Worm (Caenorhabditis elegans) whole organism, late embryonic: ENCODE measurements around the gene sra-34.

Experiments used
- C38D4.7 ChIP-seq: fragments of 200-800 bp; sonication (Bioruptor generic); optimal IDR thresholded peaks from 2 replicates; lab custom pipeline; 2018; ENCODE audit warnings: mild to moderate bottlenecking, missing genetic modification characterization, moderate library complexity, missing compliant biosample characterization
- K02D7.2 ChIP-seq: sonication (generic microtip); optimal IDR thresholded peaks from 2 replicates; lab custom pipeline; 2017; ENCODE audit warnings: mild to moderate bottlenecking, missing genetic modification characterization, missing compliant biosample characterization
- K09A11.1 ChIP-seq: sonication (generic microtip); optimal IDR thresholded peaks from 2 replicates; lab custom pipeline; 2017; ENCODE audit warnings: antibody characterized with exemption, mild to moderate bottlenecking, missing genetic modification characterization, missing compliant biosample characterization; ENCODE audit not compliant: insufficient read depth
- T23F11.4 ChIP-seq: fragments of 200-800 bp; sonication (Bioruptor generic); optimal IDR thresholded peaks from 2 replicates; lab custom pipeline; 2018; ENCODE audit warnings: mild to moderate bottlenecking, missing genetic modification characterization, missing compliant biosample characterization
- ama-1 ChIP-seq: fragments of 150-350 bp; optimal IDR thresholded peaks from 2 replicates; lab custom pipeline; 2014
- ceh-14 ChIP-seq: sonication (generic microtip); optimal IDR thresholded peaks from 2 replicates; lab custom pipeline; 2016; ENCODE audit warnings: missing genotype, missing genetic modification characterization, missing compliant biosample characterization
- ceh-19 ChIP-seq: fragments of 200-800 bp; sonication (Bioruptor generic); optimal IDR thresholded peaks from 2 replicates; lab custom pipeline; 2018; ENCODE audit warnings: mild to moderate bottlenecking, missing genetic modification characterization, missing compliant biosample characterization
- ceh-2 ChIP-seq: sonication (generic microtip); optimal IDR thresholded peaks from 2 replicates; lab custom pipeline; 2016; ENCODE audit warnings: missing genotype, missing genetic modification characterization, missing compliant biosample characterization
- ceh-30 ChIP-seq: fragments of 150-350 bp; optimal IDR thresholded peaks from 2 replicates; lab custom pipeline; 2014; ENCODE audit warnings: missing biosample characterization, missing genetic modification characterization
- ceh-31 ChIP-seq: sonication (generic microtip); optimal IDR thresholded peaks from 2 replicates; lab custom pipeline; 2016; ENCODE audit warnings: missing genetic modification characterization, missing compliant biosample characterization
- ceh-34 ChIP-seq: sonication (generic microtip); optimal IDR thresholded peaks from 2 replicates; lab custom pipeline; 2016; ENCODE audit warnings: mild to moderate bottlenecking, missing genetic modification characterization, missing compliant biosample characterization
- ceh-45 ChIP-seq: fragments of 200-800 bp; sonication (Bioruptor generic); IDR thresholded peaks from 2 replicates; pipeline ENCODE4 v1.3.6; 2022; ENCODE audit warnings: missing genetic modification reagents, missing genetic modification characterization, missing compliant biosample characterization
- ceh-9 ChIP-seq: sonication (generic microtip); optimal IDR thresholded peaks from 2 replicates; lab custom pipeline; 2016; ENCODE audit warnings: mild to moderate bottlenecking, missing genetic modification characterization, inconsistent platforms, missing compliant biosample characterization
- dve-1 ChIP-seq: sonication (generic microtip); optimal IDR thresholded peaks from 2 replicates; lab custom pipeline; 2017; ENCODE audit warnings: antibody characterized with exemption, mild to moderate bottlenecking, missing genetic modification characterization, missing compliant biosample characterization
- elt-2 ChIP-seq: sonication (generic microtip); optimal IDR thresholded peaks from 2 replicates; lab custom pipeline; 2016; ENCODE audit warnings: missing genetic modification reagents, missing genetic modification characterization, missing compliant biosample characterization
- elt-4 ChIP-seq: sonication (generic microtip); optimal IDR thresholded peaks from 2 replicates; lab custom pipeline; 2016; ENCODE audit warnings: missing genetic modification characterization, missing compliant biosample characterization
- ets-4 ChIP-seq: sonication (generic microtip); optimal IDR thresholded peaks from 2 replicates; lab custom pipeline; 2016; ENCODE audit warnings: missing genetic modification characterization, missing compliant biosample characterization
- fkh-6 ChIP-seq: sonication (generic microtip); optimal IDR thresholded peaks from 2 replicates; lab custom pipeline; 2016; ENCODE audit warnings: missing genetic modification characterization, missing compliant biosample characterization
- hlh-13 ChIP-seq: fragments of 200-800 bp; sonication (Bioruptor generic); optimal IDR thresholded peaks from 2 replicates; lab custom pipeline; 2018; ENCODE audit warnings: mild to moderate bottlenecking, missing genetic modification characterization, missing compliant biosample characterization
- hlh-8 ChIP-seq: sonication (generic microtip); optimal IDR thresholded peaks from 2 replicates; lab custom pipeline; 2016; ENCODE audit warnings: missing genotype, missing genetic modification characterization, missing compliant biosample characterization
- lim-6 ChIP-seq: sonication (generic microtip); optimal IDR thresholded peaks from 2 replicates; lab custom pipeline; 2016; ENCODE audit warnings: missing genetic modification characterization, missing compliant biosample characterization
- lin-11 ChIP-seq: fragments of 200-800 bp; sonication (Bioruptor generic); optimal IDR thresholded peaks from 2 replicates; lab custom pipeline; 2018; ENCODE audit warnings: mild to moderate bottlenecking, missing genetic modification characterization, missing compliant biosample characterization
- nfya-1 ChIP-seq: sonication (generic microtip); optimal IDR thresholded peaks from 2 replicates; lab custom pipeline; 2017; ENCODE audit warnings: missing genetic modification characterization, mild to moderate bottlenecking, missing compliant biosample characterization, antibody characterized with exemption, moderate library complexity
- pax-1 ChIP-seq: fragments of 150-350 bp; optimal IDR thresholded peaks from 2 replicates; lab custom pipeline; 2014; ENCODE audit warnings: missing biosample characterization, missing genetic modification characterization
- pha-2 ChIP-seq: sonication (generic microtip); optimal IDR thresholded peaks from 2 replicates; lab custom pipeline; 2017; ENCODE audit warnings: mild to moderate bottlenecking, missing genetic modification characterization, missing compliant biosample characterization
- sdc-2 ChIP-seq: sonication (generic microtip); optimal IDR thresholded peaks from 2 replicates; lab custom pipeline; 2016; ENCODE audit warnings: missing genotype, missing genetic modification characterization, missing compliant biosample characterization
- sox-4 ChIP-seq: sonication (generic microtip); optimal IDR thresholded peaks from 2 replicates; lab custom pipeline; 2017; ENCODE audit warnings: mild to moderate bottlenecking, missing genetic modification characterization, inconsistent platforms, missing compliant biosample characterization
- syd-9 ChIP-seq: sonication (generic microtip); optimal IDR thresholded peaks from 2 replicates; lab custom pipeline; 2016; ENCODE audit warnings: mild to moderate bottlenecking, missing genetic modification characterization, moderate library complexity, missing compliant biosample characterization
- unc-3 ChIP-seq, 2 experiments: fragments of 200-800 bp in 1 of 2; sonication (Bioruptor generic) in 1 of 2; sonication (generic microtip) in 1 of 2; conservative IDR thresholded peaks in 1 of 2; optimal IDR thresholded peaks in 1 of 2; 2 replicates each; pipeline versions ENCODE4 v1.3.6 to Lab custom; 2016 to 2022; ENCODE audit warnings: missing compliant biosample characterization in 2 of 2, missing genetic modification characterization in 2 of 2, missing genetic modification reagents in 1 of 2
- unc-55 ChIP-seq: sonication (generic microtip); optimal IDR thresholded peaks from 2 replicates; lab custom pipeline; 2017; ENCODE audit warnings: missing biosample characterization, missing genetic modification reagents, missing genetic modification characterization
- unc-86 ChIP-seq: sonication (generic microtip); optimal IDR thresholded peaks from 2 replicates; lab custom pipeline; 2016; ENCODE audit warnings: missing genetic modification characterization, missing compliant biosample characterization
- ztf-16 ChIP-seq: sonication (generic microtip); optimal IDR thresholded peaks from 2 replicates; lab custom pipeline; 2017; ENCODE audit warnings: missing genetic modification characterization, missing compliant biosample characterization

Gene sra-34

ce11 chrII:4537141-4537540 lies 6.3 kb downstream of the sra-34 start, which contains the start of gene sra-33:
sra-33 (minus strand) TSS chrII:4537241.
- TF ChIP-seq ama-1 (lab: Kevin White, UChicago) (no peak), K02D7.2 (tag; lab: Kevin White, UChicago) (no peak), pha-2 (no peak), sox-4 (no peak), lim-6 (tag; lab: Kevin White, UChicago) (no peak), ets-4 (tag; lab: Kevin White, UChicago) (no peak), ceh-30 (no peak), sdc-2 (no peak), syd-9 (no peak), elt-2 (tag; lab: Kevin White, UChicago) (no peak), ztf-16 (tag; lab: Kevin White, UChicago) (no peak), K09A11.1 (tag; lab: Kevin White, UChicago) (no peak), ceh-19 (GFP tag; lab: Kevin White, UChicago) (no peak), ceh-45 (no peak), hlh-8 (no peak), ceh-2 (tag; lab: Kevin White, UChicago) (no peak)

ce11 chrII:4531880-4532279 lies 11.6 kb downstream of the sra-34 start, which contains the start of gene sra-32:
sra-32 (minus strand) TSS chrII:4531980.
- TF ChIP-seq sox-4 (no peak), C38D4.7 (GFP tag; lab: Kevin White, UChicago) (no peak)

ce11 chrII:4527800-4528199 lies 15.7 kb downstream of the sra-34 start, which contains the start of gene sra-35:
sra-35 (minus strand) TSS chrII:4527900.
- TF ChIP-seq hlh-13 (GFP tag; lab: Kevin White, UChicago): no peak
- TF ChIP-seq syd-9: no peak
- no peak for TF ChIP-seq ceh-2 (tag; lab: Kevin White, UChicago)
- no peak for TF ChIP-seq sox-4
- TF ChIP-seq unc-3 (GFP tag; conservative IDR thresholded peaks at IDR 0.05; lab: Robert Waterston, UW): no peak
- no peak for TF ChIP-seq unc-3 (tag; optimal IDR thresholded peaks at IDR 0.05; lab: Kevin White, UChicago)
- no peak for TF ChIP-seq unc-55 (GFP tag; lab: Kevin White, UChicago)
- no peak for TF ChIP-seq ceh-9 (tag; lab: Kevin White, UChicago)
- no peak for TF ChIP-seq elt-4 (tag; lab: Kevin White, UChicago)
- no peak for TF ChIP-seq ets-4 (tag; lab: Kevin White, UChicago)
- TF ChIP-seq pha-2: no peak
- TF ChIP-seq ceh-30: no peak
- TF ChIP-seq pax-1 (tag; lab: Kevin White, UChicago): no peak
- no peak for TF ChIP-seq lin-11
- TF ChIP-seq fkh-6 (tag; lab: Kevin White, UChicago): no peak
- TF ChIP-seq dve-1 (tag; lab: Kevin White, UChicago): no peak
- TF ChIP-seq ceh-34 (tag; lab: Kevin White, UChicago): no peak
- TF ChIP-seq unc-86: no peak
- no peak for TF ChIP-seq ceh-14 (tag; lab: Kevin White, UChicago)
- no peak for TF ChIP-seq nfya-1 (tag; lab: Kevin White, UChicago)
- no peak for TF ChIP-seq ztf-16 (tag; lab: Kevin White, UChicago)

- no peak for TF ChIP-seq ama-1 (lab: Kevin White, UChicago)
- no peak for TF ChIP-seq T23F11.4 (GFP tag; lab: Kevin White, UChicago)
- TF ChIP-seq ceh-31 (tag; lab: Kevin White, UChicago): no peak
Measured at ce11 chrII:4525185-4525584, 18.3 kb downstream of the sra-34 start.

- no peak for TF ChIP-seq K02D7.2 (tag; lab: Kevin White, UChicago)
- TF ChIP-seq, all 69 proteins: peak for 0
Measured at ce11 chrII:4523122-4523672, 20.3 kb downstream of the sra-34 start, which contains the start of the genes B0304.4 and B0304.2. B0304.4 (minus strand) TSS chrII:4523222. B0304.2 (plus strand) TSS chrII:4523622.
